Worm (Caenorhabditis elegans): ENCODE data around the gene spe-10.

The spe-10 gene

DNA sequence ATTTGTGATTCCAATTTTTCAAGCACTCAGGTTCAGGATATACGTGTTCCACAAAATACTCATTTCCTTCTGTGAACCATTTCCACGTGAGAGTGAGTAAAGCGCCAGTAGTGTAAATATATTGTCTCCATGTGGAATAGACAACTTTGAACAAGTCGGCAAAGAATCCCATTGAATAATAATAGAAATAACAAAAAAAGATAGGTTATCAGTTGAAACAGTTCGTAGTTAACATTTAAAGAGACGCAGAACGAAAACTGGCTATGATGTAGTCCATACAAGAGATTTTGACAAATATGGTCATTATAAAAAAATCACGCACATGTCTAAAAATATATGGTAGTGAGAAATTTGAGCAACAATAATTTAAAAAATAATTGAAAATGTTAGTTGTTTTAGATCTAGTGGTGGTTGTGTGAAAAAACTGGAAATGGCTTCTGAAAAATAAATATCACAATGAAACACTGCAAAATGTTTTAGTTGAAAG, 26.5 kb upstream of the spe-10 start, which contains the start of gene ceeh-2:
Gene ceeh-2 (minus strand): TSS at position 437 of the 487 bp plus-strand sequence.
- TF ChIP-seq pha-2 (tag; optimal IDR thresholded peaks at IDR 0.05) (no peak), nfya-1 (tag; optimal IDR thresholded peaks at IDR 0.05) (no peak), sox-2 (GFP tag; IDR thresholded peaks at IDR 0.05) (no peak), pag-3 (tag; optimal IDR thresholded peaks at IDR 0.05; ENCODE audit: borderline replicate concordance) (no peak), ceh-30 (tag; optimal IDR thresholded peaks at IDR 0.05) (no peak), fkh-10 (GFP tag; optimal IDR thresholded peaks at IDR 0.05) (no peak), ama-1 (optimal IDR thresholded peaks at IDR 0.05) (no peak), ahr-1 (tag; optimal IDR thresholded peaks at IDR 0.05) (no peak), ceh-24 (tag; optimal IDR thresholded peaks at IDR 0.05) (no peak), unc-42 (tag; optimal IDR thresholded peaks at IDR 0.05) (no peak), ets-4 (tag; optimal IDR thresholded peaks at IDR 0.05) (no peak), ceh-14 (tag; optimal IDR thresholded peaks at IDR 0.05) (no peak), hlh-13 (GFP tag; optimal IDR thresholded peaks at IDR 0.05) (no peak), ceh-34 (tag; optimal IDR thresholded peaks at IDR 0.05) (no peak), lin-11 (tag; optimal IDR thresholded peaks at IDR 0.05) (no peak), hlh-8 (tag; optimal IDR thresholded peaks at IDR 0.05) (no peak), F13H6.1 (tag; optimal IDR thresholded peaks at IDR 0.05) (no peak)

ce11 chrV:10358238-10358637, 25.8 kb upstream of the spe-10 start, which contains the start of gene ttll-15:
Gene ttll-15, plus strand, starts transcription at chrV:10358538.
- TF ChIP-seq pat-9 (tag; optimal IDR thresholded peaks at IDR 0.05) (no peak), pros-1 (tag; optimal IDR thresholded peaks at IDR 0.05) (no peak), unc-86 (tag; optimal IDR thresholded peaks at IDR 0.05) (no peak), nfya-1 (tag; optimal IDR thresholded peaks at IDR 0.05) (no peak), ceh-24 (tag; optimal IDR thresholded peaks at IDR 0.05) (no peak), ceh-18 (tag; optimal IDR thresholded peaks at IDR 0.05) (no peak), ceh-45 (GFP tag; IDR thresholded peaks at IDR 0.05) (no peak), T23F11.4 (GFP tag; optimal IDR thresholded peaks at IDR 0.05) (no peak), fkh-10 (GFP tag; optimal IDR thresholded peaks at IDR 0.05) (no peak), rnt-1 (tag; optimal IDR thresholded peaks at IDR 0.05) (no peak), hlh-8 (tag; optimal IDR thresholded peaks at IDR 0.05) (no peak), pqm-1 (tag; optimal IDR thresholded peaks at IDR 0.05) (no peak), madf-2 (tag; optimal IDR thresholded peaks at IDR 0.05) (no peak), ahr-1 (tag; optimal IDR thresholded peaks at IDR 0.05) (no peak)

DNA sequence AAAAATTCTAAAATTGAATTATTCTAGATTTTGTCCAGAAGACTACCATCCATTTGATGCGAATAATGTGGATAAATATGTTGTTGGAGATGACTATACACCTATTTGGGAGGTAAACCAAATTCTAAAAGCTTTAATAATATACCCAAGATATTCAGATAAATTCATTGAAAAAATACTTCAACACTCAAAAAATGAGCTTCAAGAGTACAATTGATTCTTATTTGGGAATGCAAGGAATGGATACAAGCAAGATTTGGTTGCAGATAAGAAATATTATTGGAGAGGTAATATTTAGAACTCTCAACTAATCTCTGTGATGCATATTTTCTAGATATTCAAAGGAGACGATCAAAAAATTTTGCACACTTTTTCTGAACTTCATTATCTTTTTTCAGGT, 23.9 kb upstream of the spe-10 start:
- TF ChIP-seq mec-3 (tag; optimal IDR thresholded peaks at IDR 0.05; ENCODE audit: borderline replicate concordance): no peak
- TF ChIP-seq T23F11.4 (GFP tag; optimal IDR thresholded peaks at IDR 0.05): no peak
- no peak for TF ChIP-seq F13H6.1 (tag; optimal IDR thresholded peaks at IDR 0.05)
- TF ChIP-seq nhr-232 (tag; optimal IDR thresholded peaks at IDR 0.05): no peak
- no peak for TF ChIP-seq ceh-9 (tag; optimal IDR thresholded peaks at IDR 0.05)
- TF ChIP-seq npax-4 (tag; optimal IDR thresholded peaks at IDR 0.05): no peak
- no peak for TF ChIP-seq C38D4.7 (GFP tag; optimal IDR thresholded peaks at IDR 0.05)
- TF ChIP-seq hlh-13 (GFP tag; optimal IDR thresholded peaks at IDR 0.05): no peak
- TF ChIP-seq syd-9 (tag; optimal IDR thresholded peaks at IDR 0.05): no peak
- TF ChIP-seq pax-1 (tag; optimal IDR thresholded peaks at IDR 0.05): no peak
- no peak for TF ChIP-seq unc-3 (GFP tag; conservative IDR thresholded peaks at IDR 0.05)
- no peak for TF ChIP-seq unc-3 (tag; optimal IDR thresholded peaks at IDR 0.05)
- no peak for TF ChIP-seq C08G9.2 (tag; optimal IDR thresholded peaks at IDR 0.05)
- no peak for TF ChIP-seq K09A11.1 (tag; optimal IDR thresholded peaks at IDR 0.05; ENCODE audit: insufficient read depth)
- no peak for TF ChIP-seq unc-42 (tag; optimal IDR thresholded peaks at IDR 0.05)

- TF ChIP-seq hlh-8 (tag; optimal IDR thresholded peaks at IDR 0.05) (no peak), ceh-31 (tag; optimal IDR thresholded peaks at IDR 0.05) (peak; percentile 76), ttx-3 (tag; optimal IDR thresholded peaks at IDR 0.05) (no peak), unc-42 (tag; optimal IDR thresholded peaks at IDR 0.05) (peak; percentile 94), hlh-30 (tag; optimal IDR thresholded peaks at IDR 0.05; ENCODE audit: insufficient read depth) (peak; percentile 66), elt-2 (tag; optimal IDR thresholded peaks at IDR 0.05) (peak; percentile 15), elt-4 (tag; optimal IDR thresholded peaks at IDR 0.05) (no peak), pag-3 (tag; optimal IDR thresholded peaks at IDR 0.05; ENCODE audit: borderline replicate concordance) (no peak), tbx-2 (tag; optimal IDR thresholded peaks at IDR 0.05) (peak; percentile 52), ceh-18 (tag; optimal IDR thresholded peaks at IDR 0.05) (peak; percentile 23), ceh-2 (tag; optimal IDR thresholded peaks at IDR 0.05) (peak; percentile 25), nfya-1 (tag; optimal IDR thresholded peaks at IDR 0.05) (peak; percentile 39), ceh-34 (tag; optimal IDR thresholded peaks at IDR 0.05) (peak; percentile 10)
Observed at ce11 chrV:10361830-10362397, 22.1 kb upstream of the spe-10 start, which contains the start of gene cash-1. Gene cash-1, plus strand, starts transcription at chrV:10362261.
